Worm (Caenorhabditis elegans) whole organism, young adult: Measurements from ENCODE around the gene Y15E3A.3.

ENCODE experiments used
- F39B2.1 ChIP-seq: fragments of 200-800 bp; sonication (Bioruptor generic); IDR thresholded peaks from 2 replicates; pipeline ENCODE4 v1.3.6; 2022; ENCODE audit warnings: missing genetic modification reagents, missing genetic modification characterization, missing compliant biosample characterization
- ama-1 ChIP-seq, 3 experiments: fragments of 150-350 bp in 1 of 3; sonication (generic microtip) in 2 of 3; optimal IDR thresholded peaks; 2 replicates each; lab custom pipeline; 2014 to 2018; ENCODE audit warnings: missing biosample characterization in 2 of 3, missing genetic modification characterization in 2 of 3, missing genetic modification reagents in 2 of 3
- nfya-1 ChIP-seq: sonication (generic microtip); optimal IDR thresholded peaks from 2 replicates; lab custom pipeline; 2017; ENCODE audit warnings: antibody characterized with exemption, missing compliant biosample characterization, missing genetic modification characterization, borderline replicate concordance; ENCODE audit not compliant: insufficient read depth
- ztf-28 ChIP-seq: fragments of 200-800 bp; sonication (Bioruptor generic); IDR thresholded peaks from 2 replicates; pipeline ENCODE4 v1.3.6; 2022; ENCODE audit warnings: missing genetic modification reagents, missing genetic modification characterization, missing compliant biosample characterization
- ztf-6 ChIP-seq: fragments of 200-800 bp; sonication (Bioruptor generic); IDR thresholded peaks from 2 replicates; pipeline ENCODE4 v1.3.6; 2022; ENCODE audit warnings: missing genetic modification reagents, missing genetic modification characterization, missing compliant biosample characterization

DNA sequence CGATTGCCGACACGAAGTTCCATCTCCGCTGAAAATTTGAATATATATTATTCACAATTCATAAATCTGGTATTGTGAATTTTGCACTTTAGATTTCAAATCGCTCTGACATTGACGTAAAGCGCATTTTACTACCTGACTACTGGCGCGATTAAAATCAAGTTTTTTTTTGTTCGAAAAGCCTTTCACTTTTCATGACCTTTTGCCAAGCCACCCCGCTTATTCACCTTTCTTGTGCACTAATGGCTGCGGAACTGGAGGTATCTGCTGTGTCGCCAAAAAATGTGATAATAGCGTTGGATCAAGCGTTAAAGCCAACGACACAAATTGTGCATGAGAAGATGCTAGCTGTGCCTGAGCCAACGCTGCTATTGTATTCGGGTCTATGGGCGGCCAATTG is 52.7 kb downstream of the Y15E3A.3 start:
- no peak for TF ChIP-seq ztf-6 (GFP tag; lab: Robert Waterston, UW)
- TF ChIP-seq ama-1 (optimal IDR thresholded peaks at IDR 0.05; lab: Kevin White, UChicago): no peak
- no peak for TF ChIP-seq ama-1 (GFP tag; optimal IDR thresholded peaks at IDR 0.05; lab: Kevin White, UChicago)
- TF ChIP-seq F39B2.1 (GFP tag; lab: Robert Waterston, UW): no peak
- no peak for TF ChIP-seq ztf-28
- no peak for TF ChIP-seq nfya-1 (tag; lab: Kevin White, UChicago)
